Worm (Caenorhabditis elegans): ENCODE data around the gene lron-7.

lron-7 gene

ce11 chrX:7284724-7285184 lies 7.2 kb upstream of the lron-7 start (continued):
- TF ChIP-seq egl-27 (tag; optimal IDR thresholded peaks at IDR 0.05) = no peak
- no peak for TF ChIP-seq nhr-84 (tag; optimal IDR thresholded peaks at IDR 0.05)
- TF ChIP-seq C16A3.4 (tag; optimal IDR thresholded peaks at IDR 0.05) = peak; percentile 1

ce11 chrX:7289565-7289964 lies 2.4 kb upstream of the lron-7 start:
- TF ChIP-seq sox-4 (tag; optimal IDR thresholded peaks at IDR 0.05) (no peak), F16B12.6 (tag; optimal IDR thresholded peaks at IDR 0.05) (no peak), dpl-1 (GFP tag; optimal IDR thresholded peaks at IDR 0.05) (no peak), nhr-12 (tag; optimal IDR thresholded peaks at IDR 0.05) (no peak), snpc-4 (tag; optimal IDR thresholded peaks at IDR 0.05) (no peak), egl-13 (tag; optimal IDR thresholded peaks at IDR 0.05) (no peak), elt-3 (tag; optimal IDR thresholded peaks at IDR 0.05) (no peak), aha-1 (tag; optimal IDR thresholded peaks at IDR 0.05) (no peak), swsn-7 (tag; optimal IDR thresholded peaks at IDR 0.05) (no peak), hpl-2 (GFP tag; optimal IDR thresholded peaks at IDR 0.05) (no peak), nhr-237 (tag; optimal IDR thresholded peaks at IDR 0.05) (no peak), zip-4 (GFP tag; optimal IDR thresholded peaks at IDR 0.05) (no peak), lin-14 (GFP tag; optimal IDR thresholded peaks at IDR 0.05) (no peak), snu-23 (GFP tag; optimal IDR thresholded peaks at IDR 0.05) (no peak), C04F5.9 (tag; optimal IDR thresholded peaks at IDR 0.05) (no peak), hlh-4 (tag; optimal IDR thresholded peaks at IDR 0.05) (no peak)

ce11 chrX:7290859-7291628 lies 888 bp upstream of the lron-7 start:
- TF ChIP-seq irx-1 (tag; optimal IDR thresholded peaks at IDR 0.05) (peak; percentile 21), elt-2 (tag; optimal IDR thresholded peaks at IDR 0.05) (no peak), efl-1 (optimal IDR thresholded peaks at IDR 0.05) (no peak), efl-1 (GFP tag; optimal IDR thresholded peaks at IDR 0.05 in 1 of 2) (peak in 1 of 2 experiments; percentile 27), lin-15B (tag; optimal IDR thresholded peaks at IDR 0.05) (no peak), lin-14 (GFP tag; optimal IDR thresholded peaks at IDR 0.05) (peak; percentile 31), nhr-12 (tag; optimal IDR thresholded peaks at IDR 0.05) (no peak), lsy-2 (tag; optimal IDR thresholded peaks at IDR 0.05) (peak in 1 of 2 experiments; percentile 3), nhr-77 (tag; optimal IDR thresholded peaks at IDR 0.05) (peak; percentile 18), xbp-1 (tag; optimal IDR thresholded peaks at IDR 0.05) (no peak), skn-1 (tag; optimal IDR thresholded peaks at IDR 0.05) (no peak)

- no peak for TF ChIP-seq dpl-1 (GFP tag; optimal IDR thresholded peaks at IDR 0.05)
- no peak for TF ChIP-seq unc-130 (tag; optimal IDR thresholded peaks at IDR 0.05)
- no peak for TF ChIP-seq unc-86 (tag; optimal IDR thresholded peaks at IDR 0.05)
- TF ChIP-seq lin-15B (tag; optimal IDR thresholded peaks at IDR 0.05) = no peak
- TF ChIP-seq mdl-1 (tag; optimal IDR thresholded peaks at IDR 0.05) = no peak
- no peak for TF ChIP-seq C16A3.4 (tag; optimal IDR thresholded peaks at IDR 0.05)
- no peak for TF ChIP-seq pax-3 (tag; optimal IDR thresholded peaks at IDR 0.05)
- TF ChIP-seq ces-1 (GFP tag; optimal IDR thresholded peaks at IDR 0.05) = no peak
- TF ChIP-seq egl-13 (tag; optimal IDR thresholded peaks at IDR 0.05) = no peak
- no peak for TF ChIP-seq jun-1 (tag; optimal IDR thresholded peaks at IDR 0.05)
- no peak for TF ChIP-seq tlp-1 (tag; optimal IDR thresholded peaks at IDR 0.05)
- TF ChIP-seq nhr-28 (tag; optimal IDR thresholded peaks at IDR 0.05) = no peak
- no peak for TF ChIP-seq tbx-2 (tag; optimal IDR thresholded peaks at IDR 0.05)
- TF ChIP-seq F16B12.6 (tag; optimal IDR thresholded peaks at IDR 0.05) = no peak
Measured at ce11 chrX:7296310-7296709, 4.4 kb downstream of the lron-7 start.
